Worm (Caenorhabditis elegans) whole organism, L2 larva: ENCODE data around the gene sex-1.

Experiments used
- aly-2 ChIP-seq: fragments of 150-350 bp; optimal IDR thresholded peaks from 2 replicates; lab custom pipeline; 2014; ENCODE audit warnings: missing biosample characterization, missing genetic modification characterization
- ama-1 ChIP-seq: fragments of 150-350 bp; optimal IDR thresholded peaks from 2 replicates; lab custom pipeline; 2018; ENCODE audit warnings: inconsistent platforms
- ceh-82 ChIP-seq: fragments of 150-350 bp; optimal IDR thresholded peaks from 2 replicates; lab custom pipeline; 2014; ENCODE audit warnings: missing biosample characterization, missing genetic modification characterization
- egl-27 ChIP-seq: sonication (generic microtip); optimal IDR thresholded peaks from 3 replicates; lab custom pipeline; 2017; ENCODE audit warnings: missing biosample characterization, missing genetic modification reagents, missing genetic modification characterization
- elt-1 ChIP-seq: fragments of 150-350 bp; optimal IDR thresholded peaks from 2 replicates; lab custom pipeline; 2014; ENCODE audit warnings: missing biosample characterization, missing genetic modification characterization
- fos-1 ChIP-seq: fragments of 150-350 bp; optimal IDR thresholded peaks from 2 replicates; lab custom pipeline; 2014; ENCODE audit warnings: missing biosample characterization, missing genetic modification characterization
- lsy-2 ChIP-seq, 2 experiments: fragments of 150-350 bp in 1 of 2; sonication (generic microtip) in 1 of 2; optimal IDR thresholded peaks; 2 replicates each; lab custom pipeline; 2014 to 2017; ENCODE audit warnings: missing biosample characterization in 2 of 2, missing genetic modification characterization in 2 of 2
- nhr-11 ChIP-seq: fragments of 150-350 bp; optimal IDR thresholded peaks from 2 replicates; lab custom pipeline; 2014; ENCODE audit warnings: missing biosample characterization, missing genetic modification characterization
- snpc-4 ChIP-seq: fragments of 150-350 bp; optimal IDR thresholded peaks from 2 replicates; lab custom pipeline; 2014; ENCODE audit warnings: missing biosample characterization, missing genetic modification characterization
- unc-39 ChIP-seq: fragments of 150-350 bp; optimal IDR thresholded peaks from 2 replicates; lab custom pipeline; 2014; ENCODE audit warnings: missing biosample characterization, missing genetic modification characterization
- unc-62 ChIP-seq: fragments of 150-350 bp; optimal IDR thresholded peaks from 2 replicates; lab custom pipeline; 2014; ENCODE audit warnings: missing biosample characterization, missing genetic modification reagents, missing genetic modification characterization

DNA sequence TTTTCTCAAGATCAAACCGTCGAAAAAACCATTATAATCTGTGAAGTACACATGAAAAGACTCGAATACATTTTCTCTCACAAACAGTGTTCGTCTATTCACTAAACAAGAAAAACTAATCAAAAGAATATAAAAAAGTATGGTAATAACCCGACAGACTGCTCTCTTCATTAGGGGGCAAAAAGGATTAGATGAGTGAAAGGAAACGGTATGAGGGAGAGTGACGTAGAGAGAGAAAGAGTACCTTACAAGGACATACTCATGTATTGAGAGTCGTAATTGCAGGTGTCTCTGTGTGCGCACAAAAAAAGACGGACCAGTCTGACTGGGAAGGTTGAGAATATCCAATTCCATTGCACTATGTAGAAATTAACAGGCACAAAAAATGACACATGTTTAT lies 44.5 kb upstream of the sex-1 start:
- TF ChIP-seq unc-62 (GFP tag; lab: Kevin White, UChicago) (no peak), fos-1 (tag; lab: Kevin White, UChicago) (no peak), nhr-11 (no peak), aly-2 (no peak), ama-1 (lab: Kevin White, UChicago) (no peak), unc-39 (no peak), snpc-4 (tag; lab: Kevin White, UChicago) (no peak), egl-27 (tag; lab: Kevin White, UChicago) (no peak), ceh-82 (tag; lab: Kevin White, UChicago) (no peak), lsy-2 (tag; optimal IDR thresholded peaks at IDR 0.05; lab: Kevin White, UChicago) (no peak), elt-1 (no peak)
